Fruit fly (Drosophila melanogaster) whole organism, prepupa: ENCODE data around the gene Pop2.

Experiments
- Blimp-1 ChIP-seq: fragments of 200-800 bp; sonication (Bioruptor generic); optimal IDR thresholded peaks from 3 replicates; lab custom pipeline; 2017; ENCODE audit warnings: missing biosample characterization, missing genetic modification characterization, mild to moderate bottlenecking, moderate library complexity, missing genetic modification reagents
- CG11294 ChIP-seq: fragments of 200-800 bp; sonication (Bioruptor generic); IDR thresholded peaks from 2 replicates; pipeline ENCODE4 v1.3.6; 2022; ENCODE audit warnings: missing biosample characterization, missing genetic modification characterization
- CG11762 ChIP-seq: fragments of 200-800 bp; sonication (Bioruptor generic); optimal IDR thresholded peaks from 3 replicates; lab custom pipeline; 2016; ENCODE audit warnings: missing biosample characterization, missing genetic modification characterization; ENCODE audit not compliant: insufficient read depth
- CG3919 ChIP-seq: fragments of 200-800 bp; sonication (Bioruptor generic); optimal IDR thresholded peaks from 3 replicates; lab custom pipeline; 2016; ENCODE audit warnings: missing biosample characterization, missing genetic modification characterization
- CG4318 ChIP-seq: fragments of 200-800 bp; sonication (Bioruptor generic); optimal IDR thresholded peaks from 3 replicates; lab custom pipeline; 2017; ENCODE audit warnings: missing biosample characterization, mild to moderate bottlenecking, missing genetic modification characterization
- CG6163 ChIP-seq: fragments of 200-800 bp; sonication (Bioruptor generic); IDR thresholded peaks from 3 replicates; pipeline ENCODE4 v1.3.6; 2022; ENCODE audit warnings: missing biosample characterization, missing genetic modification characterization
- CG6854 ChIP-seq: fragments of 200-800 bp; sonication (Bioruptor generic); optimal IDR thresholded peaks from 2 replicates; lab custom pipeline; 2017; ENCODE audit warnings: missing biosample characterization, mild to moderate bottlenecking, missing genetic modification characterization
- Eip75B ChIP-seq: fragments of 200-800 bp; sonication (Bioruptor generic); optimal IDR thresholded peaks from 3 replicates; lab custom pipeline; 2016; ENCODE audit warnings: missing biosample characterization, missing genetic modification characterization
- Ets96B ChIP-seq: fragments of 200-800 bp; optimal IDR thresholded peaks from 2 replicates; lab custom pipeline; 2019; ENCODE audit warnings: missing biosample characterization, mild to moderate bottlenecking, missing genetic modification characterization, moderate library complexity
- Gug ChIP-seq: fragments of 200-800 bp; sonication (Bioruptor generic); IDR thresholded peaks from 2 replicates; pipeline ENCODE4 v1.3.6; 2022; ENCODE audit warnings: missing biosample characterization, missing genetic modification characterization
- Lpt ChIP-seq: fragments of 200-800 bp; sonication (Bioruptor generic); optimal IDR thresholded peaks from 3 replicates; lab custom pipeline; 2016; ENCODE audit warnings: missing biosample characterization, missing genetic modification characterization
- Sox102F ChIP-seq: fragments of 200-800 bp; sonication (Bioruptor generic); optimal IDR thresholded peaks from 2 replicates; lab custom pipeline; 2016; ENCODE audit warnings: missing biosample characterization, mild to moderate bottlenecking, missing genetic modification characterization
- svp ChIP-seq: fragments of 200-800 bp; sonication (Bioruptor generic); peaks from one replicate; lab custom pipeline; 2016; ENCODE audit warnings: missing biosample characterization, missing genetic modification characterization

dm6 chr3L:12004136-12004535 lies 1.4 kb upstream of the Pop2 start:
- no peak for TF ChIP-seq CG4318 (GFP tag; lab: Kevin White, UChicago)
- TF ChIP-seq Eip75B (GFP tag; lab: Kevin White, UChicago): no peak
- TF ChIP-seq CG11762 (GFP tag; lab: Kevin White, UChicago): no peak
- no peak for TF ChIP-seq Gug (GFP tag; lab: Robert Waterston, UW)
- no peak for TF ChIP-seq Lpt (GFP tag; lab: Kevin White, UChicago)
- TF ChIP-seq CG3919: no peak
- no peak for TF ChIP-seq CG6854 (GFP tag; lab: Kevin White, UChicago)
- no peak for TF ChIP-seq Sox102F (GFP tag; lab: Kevin White, UChicago)
- TF ChIP-seq Ets96B (tag; lab: Kevin White, UChicago): no peak
- TF ChIP-seq CG11294 (GFP tag; lab: Robert Waterston, UW): no peak
- no peak for TF ChIP-seq CG6163 (GFP tag; lab: Robert Waterston, UW)
- no peak for TF ChIP-seq svp (GFP tag; lab: Kevin White, UChicago)
- no peak for TF ChIP-seq Blimp-1 (GFP tag; lab: Kevin White, UChicago)
